Comparison of ENCODE assay signal across 1 worm cellular context in genomic region chrIII:8020823-8021332, ce11.
TF ChIP-seq lines count a peak whose summit lies in the region.

Gene lin-36, minus strand, starts transcription at chrIII:8020873.

TF ChIP-seq in whole organism, L1 larva, 84 proteins besides CTCF, POLR2A, EP300 and RAD21 (continued from another document):
- no peak for TF ChIP-seq ceh-63 (GFP tag; optimal IDR thresholded peaks at IDR 0.05; lab: Kevin White, UChicago)
- no peak for TF ChIP-seq mef-2 (tag; optimal IDR thresholded peaks at IDR 0.05; lab: Kevin White, UChicago)
- TF ChIP-seq nhr-237 (tag; optimal IDR thresholded peaks at IDR 0.05; lab: Kevin White, UChicago): no peak
- peak; percentile 85 for TF ChIP-seq swsn-7 (tag; optimal IDR thresholded peaks at IDR 0.05; lab: Kevin White, UChicago)
- peak; percentile 93 for TF ChIP-seq dsc-1 (tag; optimal IDR thresholded peaks at IDR 0.05; lab: Kevin White, UChicago)
- TF ChIP-seq zip-4 (GFP tag; optimal IDR thresholded peaks at IDR 0.05; lab: Kevin White, UChicago): peak; percentile 38
- no peak for TF ChIP-seq Y116A8C.19 (tag; optimal IDR thresholded peaks at IDR 0.05; lab: Kevin White, UChicago; ENCODE audit: borderline replicate concordance)
- no peak for TF ChIP-seq nhr-76 (tag; optimal IDR thresholded peaks at IDR 0.05; lab: Kevin White, UChicago)
- TF ChIP-seq mab-9 (GFP tag; IDR thresholded peaks at IDR 0.05; lab: Robert Waterston, UW): peak; percentile 52; the same call in 1 of the 2 replicates
- peak in 1 of 2 experiments; percentile 64 for TF ChIP-seq mdl-1 (tag; optimal IDR thresholded peaks at IDR 0.05; lab: Kevin White, UChicago)
- TF ChIP-seq ztf-11 (tag; optimal IDR thresholded peaks at IDR 0.05; lab: Kevin White, UChicago): peak in 1 of 2 experiments; percentile 76
- peak; percentile 85 to 94 for TF ChIP-seq lin-35 (GFP tag; optimal IDR thresholded peaks at IDR 0.05; lab: Kevin White, UChicago)
- TF ChIP-seq nhr-47 (tag; optimal IDR thresholded peaks at IDR 0.05; lab: Kevin White, UChicago): peak; percentile 86
- TF ChIP-seq unc-130 (tag; optimal IDR thresholded peaks at IDR 0.05; lab: Kevin White, UChicago): peak; percentile 73
- peak; percentile 36 for TF ChIP-seq lin-39 (tag; optimal IDR thresholded peaks at IDR 0.05; lab: Kevin White, UChicago)
- TF ChIP-seq egl-27 (tag; optimal IDR thresholded peaks at IDR 0.05; lab: Kevin White, UChicago): peak in 1 of 2 experiments; percentile 6
- TF ChIP-seq snpc-4 (tag; optimal IDR thresholded peaks at IDR 0.05; lab: Kevin White, UChicago): peak; percentile 52
- no peak for TF ChIP-seq ces-1 (GFP tag; optimal IDR thresholded peaks at IDR 0.05; lab: Kevin White, UChicago)
- TF ChIP-seq lin-13 (GFP tag; optimal IDR thresholded peaks at IDR 0.05; lab: Kevin White, UChicago): peak; percentile 83
- TF ChIP-seq unc-98 (GFP tag; IDR thresholded peaks at IDR 0.05; lab: Robert Waterston, UW): no peak
- TF ChIP-seq vab-15 (tag; optimal IDR thresholded peaks at IDR 0.05; lab: Kevin White, UChicago): peak; percentile 64
- peak; percentile 71 to 91 (median 84) for TF ChIP-seq ceh-82 (tag; optimal IDR thresholded peaks at IDR 0.05; lab: Kevin White, UChicago)
- peak; percentile 69 for TF ChIP-seq lir-3 (tag; optimal IDR thresholded peaks at IDR 0.05; lab: Kevin White, UChicago; ENCODE audit: poor library complexity)
